Fruit fly (Drosophila melanogaster): ENCODE data around the gene Ir7b.

Gene Ir7b

DNA sequence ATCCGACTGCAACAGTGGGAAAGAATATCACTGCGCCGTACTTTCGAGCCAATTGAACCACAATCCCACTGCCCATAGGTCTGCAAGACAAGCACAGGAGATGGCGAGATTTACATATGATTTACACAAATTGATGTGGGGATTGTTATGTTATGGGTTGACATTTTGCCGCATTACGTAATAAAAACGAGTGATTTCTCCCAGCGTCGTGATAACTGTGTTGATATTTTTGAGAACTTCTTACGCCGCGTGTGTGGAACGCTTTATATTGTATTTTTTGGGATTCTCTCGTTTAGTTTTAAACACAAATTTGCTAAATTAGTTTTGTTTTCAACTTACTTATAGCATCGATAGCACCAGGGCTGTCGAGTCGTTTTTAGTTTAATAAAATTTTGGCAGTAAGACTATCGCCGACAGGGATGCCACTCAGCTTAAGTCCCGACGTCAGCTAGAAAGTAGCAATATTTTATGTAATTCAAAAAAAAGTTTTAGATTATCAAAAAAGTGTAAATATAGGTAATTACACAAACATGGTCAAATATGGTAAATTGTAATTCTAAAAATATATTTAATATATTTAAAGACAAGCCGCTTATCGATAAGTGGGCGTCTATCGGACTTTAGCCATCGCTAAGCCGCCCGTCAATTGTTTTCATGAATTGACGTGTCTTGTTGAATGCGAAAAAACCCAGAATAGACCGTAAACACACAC lies 26.8 kb upstream of the Ir7b start, which contains the start of the genes CG45089, ND-MNLL and p115 (continued):
- TF ChIP-seq pan (optimal IDR thresholded peaks at IDR 0.05) (no peak), pan (GFP tag; optimal IDR thresholded peaks at IDR 0.05 in 1 of 2, IDR thresholded peaks at IDR 0.05 in 1 of 2) (peak in 1 of 2 experiments; percentile 20), repo (GFP tag; optimal IDR thresholded peaks at IDR 0.05) (no peak), twi (tag; optimal IDR thresholded peaks at IDR 0.05) (peak; percentile 26), CG8924 (tag; optimal IDR thresholded peaks at IDR 0.05) (peak; percentile 68), CG16863 (GFP tag; optimal IDR thresholded peaks at IDR 0.05) (no peak), CG4854 (GFP tag; optimal IDR thresholded peaks at IDR 0.05) (no peak), pita (GFP tag; optimal IDR thresholded peaks at IDR 0.05) (no peak), NC2α (GFP tag; optimal IDR thresholded peaks at IDR 0.05) (no peak), CG13894 (tag; optimal IDR thresholded peaks at IDR 0.05) (peak; percentile 72), CG1832 (GFP tag; optimal IDR thresholded peaks at IDR 0.05) (no peak), HLHmδ (GFP tag; optimal IDR thresholded peaks at IDR 0.05) (no peak), E2f2 (GFP tag; IDR thresholded peaks at IDR 0.05) (peak; percentile 47), ken (GFP tag; IDR thresholded peaks at IDR 0.05) (peak; percentile 46; the same call in 2 of the 3 replicates), CG11696 (GFP tag; IDR thresholded peaks at IDR 0.05) (no peak), CG17359 (tag; optimal IDR thresholded peaks at IDR 0.05) (peak; percentile 66), CG18476 (GFP tag; optimal IDR thresholded peaks at IDR 0.05) (peak; percentile 33), CG31388 (GFP tag; optimal IDR thresholded peaks at IDR 0.05) (peak; percentile 6), Nf-YC (tag; optimal IDR thresholded peaks at IDR 0.05) (peak; percentile 62), CG4707 (GFP tag; optimal IDR thresholded peaks at IDR 0.05) (no peak), CG2129 (GFP tag; IDR thresholded peaks at IDR 0.05; ENCODE audit: partially characterized antibody) (peak; percentile 32), CG11456 (GFP tag; IDR thresholded peaks at IDR 0.05) (peak; percentile 16; the same call in 1 of the 3 replicates), crol (GFP tag; IDR thresholded peaks at IDR 0.05) (no peak), tgo (GFP tag; IDR thresholded peaks at IDR 0.05) (peak; percentile 53; the same call in 2 of the 3 replicates), emc (GFP tag; optimal IDR thresholded peaks at IDR 0.05) (no peak), CG16779 (GFP tag; IDR thresholded peaks at IDR 0.05) (no peak), fd3F (GFP tag; optimal IDR thresholded peaks at IDR 0.05) (peak; percentile 34), CG7745 (tag; optimal IDR thresholded peaks at IDR 0.05) (no peak), psq (GFP tag; optimal IDR thresholded peaks at IDR 0.05) (no peak), CG10959 (GFP tag; IDR thresholded peaks at IDR 0.05) (no peak), CG12659 (GFP tag; optimal IDR thresholded peaks at IDR 0.05) (peak; percentile 68), Bgb (GFP tag; IDR thresholded peaks at IDR 0.05; ENCODE audit: partially characterized antibody) (peak; percentile 42), caup (GFP tag; optimal IDR thresholded peaks at IDR 0.05; ENCODE audit: severe bottlenecking) (peak; percentile 46), Poxn (GFP tag; IDR thresholded peaks at IDR 0.05) (no peak), CG18011 (GFP tag; optimal IDR thresholded peaks at IDR 0.05) (peak; percentile 29), CG12744 (GFP tag; optimal IDR thresholded peaks at IDR 0.05) (no peak), Dref (GFP tag; IDR thresholded peaks at IDR 0.05) (peak; percentile 66), eyg (GFP tag; optimal IDR thresholded peaks at IDR 0.05) (no peak), nerfin-2 (GFP tag; IDR thresholded peaks at IDR 0.05; ENCODE audit: partially characterized antibody) (no peak), CG8944 (GFP tag; optimal IDR thresholded peaks at IDR 0.05) (no peak), bab2 (GFP tag; optimal IDR thresholded peaks at IDR 0.05) (peak; percentile 24), Dad (GFP tag; optimal IDR thresholded peaks at IDR 0.05) (peak; percentile 4), E2f1 (GFP tag; IDR thresholded peaks at IDR 0.05) (no peak), Hsf (GFP tag; optimal IDR thresholded peaks at IDR 0.05) (peak; percentile 48), Rfx (GFP tag; IDR thresholded peaks at IDR 0.05) (peak; percentile 71; the same call in 1 of the 2 replicates), CG16813 (GFP tag; IDR thresholded peaks at IDR 0.05; ENCODE audit: partially characterized antibody) (peak; percentile 58), CG7963 (GFP tag; IDR thresholded peaks at IDR 0.05; ENCODE audit: partially characterized antibody) (0 out of 3 replicates have a peak, but pooled peaks have one; percentile 14), CG10274 (GFP tag; optimal IDR thresholded peaks at IDR 0.05) (no peak), gt (GFP tag; IDR thresholded peaks at IDR 0.05) (no peak)

All from whole organism, embryonic.